Worm (Caenorhabditis elegans): ENCODE data around the gene C16A3.5.

Gene C16A3.5

ce11 chrIII:6411430-6411829 lies 30.9 kb downstream of the C16A3.5 start:
- peak; percentile 3 for TF ChIP-seq nhr-80 (tag; optimal IDR thresholded peaks at IDR 0.05)
- TF ChIP-seq snpc-1.1 (tag; optimal IDR thresholded peaks at IDR 0.05; ENCODE audit: insufficient read depth) = no peak
- TF ChIP-seq let-526 (GFP tag; IDR thresholded peaks at IDR 0.05) = no peak
- no peak for TF ChIP-seq F10E7.11 (tag; optimal IDR thresholded peaks at IDR 0.05)
- TF ChIP-seq Y67H2A.10 (GFP tag; conservative IDR thresholded peaks at IDR 0.05) = no peak
- TF ChIP-seq F39B2.1 (GFP tag; IDR thresholded peaks at IDR 0.05) = no peak
- no peak for TF ChIP-seq ztf-3 (GFP tag; optimal IDR thresholded peaks at IDR 0.05)
- no peak for TF ChIP-seq ceh-27 (GFP tag; optimal IDR thresholded peaks at IDR 0.05)

ce11 chrIII:6411914-6412313 lies 31.3 kb downstream of the C16A3.5 start, which contains the start of gene C05D11.5:
Gene C05D11.5, minus strand, starts transcription at chrIII:6412014.
- TF ChIP-seq efl-1 (GFP tag; optimal IDR thresholded peaks at IDR 0.05) (no peak), ceh-27 (GFP tag; optimal IDR thresholded peaks at IDR 0.05) (no peak), Y95B8A.8 (GFP tag; IDR thresholded peaks at IDR 0.05) (no peak), hsf-1 (GFP tag; IDR thresholded peaks at IDR 0.05) (no peak), gei-17 (GFP tag; optimal IDR thresholded peaks at IDR 0.05) (no peak), ekl-4 (GFP tag; IDR thresholded peaks at IDR 0.05) (no peak), attf-5 (GFP tag; optimal IDR thresholded peaks at IDR 0.05) (no peak), ztf-25 (GFP tag; IDR thresholded peaks at IDR 0.05) (no peak), nfyb-1 (GFP tag; IDR thresholded peaks at IDR 0.05) (no peak), fkh-3 (tag; optimal IDR thresholded peaks at IDR 0.05) (no peak), madf-8 (GFP tag; conservative IDR thresholded peaks at IDR 0.05) (no peak), Y79H2A.3 (GFP tag; conservative IDR thresholded peaks at IDR 0.05) (no peak), let-526 (GFP tag; IDR thresholded peaks at IDR 0.05) (no peak), K12H6.12 (tag; optimal IDR thresholded peaks at IDR 0.05) (no peak), snpc-1.3 (tag; optimal IDR thresholded peaks at IDR 0.05; ENCODE audit: insufficient read depth) (no peak)

- no peak for TF ChIP-seq nfya-2 (GFP tag; IDR thresholded peaks at IDR 0.05)
- peak; percentile 80 for TF ChIP-seq lin-26 (GFP tag; IDR thresholded peaks at IDR 0.05)
- TF ChIP-seq zim-3 (tag; optimal IDR thresholded peaks at IDR 0.05) = no peak
- no peak for TF ChIP-seq pha-4 (tag; optimal IDR thresholded peaks at IDR 0.05)
- peak; percentile 24 for TF ChIP-seq tlf-1 (GFP tag; optimal IDR thresholded peaks at IDR 0.05)
- no peak for TF ChIP-seq attf-5 (GFP tag; optimal IDR thresholded peaks at IDR 0.05)
- peak; percentile 75 for TF ChIP-seq B0035.1 (tag; optimal IDR thresholded peaks at IDR 0.05)
- TF ChIP-seq cebp-1 (GFP tag; IDR thresholded peaks at IDR 0.05) = 0 out of 2 replicates have a peak, but pooled peaks have one; percentile 38
- TF ChIP-seq cebp-1 (tag; optimal IDR thresholded peaks at IDR 0.05) = peak; percentile 71
- no peak for TF ChIP-seq B0019.2 (GFP tag; conservative IDR thresholded peaks at IDR 0.05)
- no peak for TF ChIP-seq ztf-28 (GFP tag; IDR thresholded peaks at IDR 0.05)
- no peak for TF ChIP-seq F57C9.4 (tag; optimal IDR thresholded peaks at IDR 0.05)
- 0 out of 2 replicates have a peak, but pooled peaks have one; percentile 12 for TF ChIP-seq ekl-4 (GFP tag; IDR thresholded peaks at IDR 0.05)
- no peak for TF ChIP-seq hlh-26 (GFP tag; conservative IDR thresholded peaks at IDR 0.05)
- no peak for TF ChIP-seq dpff-1 (tag; optimal IDR thresholded peaks at IDR 0.05)
- no peak for TF ChIP-seq F10E7.11 (tag; optimal IDR thresholded peaks at IDR 0.05)
- no peak for TF ChIP-seq ceh-100 (GFP tag; IDR thresholded peaks at IDR 0.05)
- TF ChIP-seq egrh-3 (GFP tag; IDR thresholded peaks at IDR 0.05) = no peak
- TF ChIP-seq K12H6.12 (tag; optimal IDR thresholded peaks at IDR 0.05) = no peak
- TF ChIP-seq lin-54 (GFP tag; optimal IDR thresholded peaks at IDR 0.05) = no peak
- TF ChIP-seq D2030.7 (GFP tag; IDR thresholded peaks at IDR 0.05) = no peak
- no peak for TF ChIP-seq sptf-2 (GFP tag; optimal IDR thresholded peaks at IDR 0.05)
- TF ChIP-seq ztf-22 (GFP tag; optimal IDR thresholded peaks at IDR 0.05) = no peak
- TF ChIP-seq Y67H2A.10 (GFP tag; conservative IDR thresholded peaks at IDR 0.05) = no peak
- TF ChIP-seq nhr-120 (GFP tag; IDR thresholded peaks at IDR 0.05) = 0 out of 2 replicates have a peak, but pooled peaks have one; percentile 5
- TF ChIP-seq F52B5.7 (tag; optimal IDR thresholded peaks at IDR 0.05) = no peak
- TF ChIP-seq pbrm-1 (GFP tag; IDR thresholded peaks at IDR 0.05) = 0 out of 2 replicates have a peak, but pooled peaks have one; percentile 25
- TF ChIP-seq snpc-1.3 (tag; optimal IDR thresholded peaks at IDR 0.05; ENCODE audit: insufficient read depth) = no peak
- no peak for TF ChIP-seq lsl-1 (GFP tag; optimal IDR thresholded peaks at IDR 0.05)
- no peak for TF ChIP-seq nhr-80 (tag; optimal IDR thresholded peaks at IDR 0.05)
These were observed 34.9 kb downstream of the C16A3.5 start, which contains the start of gene nas-4 for ce11 chrIII:6415306-6415973. Gene nas-4, minus strand, starts transcription at chrIII:6415656.
